Worm (Caenorhabditis elegans) whole organism, L4 larva: Measurements from ENCODE around the gene tbc-17.
A peak's percentile ranks its signal among the peaks of the same experiment; 100 is the strongest.

ENCODE experiments used
- F10B5.3 ChIP-seq: sonication (generic microtip); optimal IDR thresholded peaks from 2 replicates; lab custom pipeline; 2016; ENCODE audit warnings: mild to moderate bottlenecking, missing genetic modification characterization, missing compliant biosample characterization
- F26F4.8 ChIP-seq: fragments of 200-800 bp; sonication (Bioruptor generic); conservative IDR thresholded peaks from 2 replicates; pipeline ENCODE4 v1.3.6; 2022; ENCODE audit warnings: missing genetic modification characterization, missing compliant biosample characterization
- F44E2.7 ChIP-seq: fragments of 200-800 bp; sonication (Bioruptor generic); IDR thresholded peaks from 2 replicates; pipeline ENCODE4 v2.1.2; 2022; ENCODE audit warnings: missing genetic modification characterization, missing compliant biosample characterization
- F49E8.2 ChIP-seq: sonication (generic microtip); optimal IDR thresholded peaks from 2 replicates; lab custom pipeline; 2016; ENCODE audit warnings: missing compliant biosample characterization, mild to moderate bottlenecking, missing genetic modification characterization, borderline replicate concordance
- R02D3.7 ChIP-seq: fragments of 150-350 bp; sonication (generic microtip); optimal IDR thresholded peaks from 3 replicates; lab custom pipeline; 2014; ENCODE audit warnings: missing biosample characterization, missing genetic modification characterization
- T20F7.1 ChIP-seq: fragments of 200-800 bp; sonication (Bioruptor generic); optimal IDR thresholded peaks from 2 replicates; lab custom pipeline; 2018; ENCODE audit warnings: mild to moderate bottlenecking, missing genetic modification characterization, missing compliant biosample characterization
- Y105C5A.15 ChIP-seq: fragments of 200-800 bp; sonication (Bioruptor generic); IDR thresholded peaks from 2 replicates; pipeline ENCODE4 v1.3.6; 2022; ENCODE audit warnings: missing genetic modification characterization, missing compliant biosample characterization
- ZK337.2 ChIP-seq: fragments of 200-800 bp; sonication (Bioruptor generic); IDR thresholded peaks from 2 replicates; pipeline ENCODE4 v1.3.6; 2022; ENCODE audit warnings: missing genetic modification reagents, missing genetic modification characterization, missing compliant biosample characterization
- ZK546.5 ChIP-seq, 2 experiments: sonication (generic microtip); optimal IDR thresholded peaks; 2 replicates each; lab custom pipeline; 2017; ENCODE audit warnings: missing biosample characterization in 2 of 2, missing genetic modification characterization in 2 of 2
- arid-1 ChIP-seq: fragments of 200-800 bp; sonication (Bioruptor generic); conservative IDR thresholded peaks from 2 replicates; pipeline ENCODE4 v1.3.6; 2022; ENCODE audit warnings: missing genetic modification reagents, missing genetic modification characterization, missing compliant biosample characterization
- ceh-62 ChIP-seq: sonication (generic microtip); optimal IDR thresholded peaks from 2 replicates; lab custom pipeline; 2017; ENCODE audit warnings: missing biosample characterization, missing genetic modification characterization
- daf-16 ChIP-seq, 3 experiments: sonication (generic microtip); optimal IDR thresholded peaks; 2 replicates each; lab custom pipeline; 2016 to 2017; ENCODE audit warnings: missing genetic modification characterization in 3 of 3, missing genetic modification reagents in 3 of 3, mild to moderate bottlenecking in 2 of 3, missing compliant biosample characterization in 2 of 3, missing biosample characterization in 1 of 3, moderate library complexity in 1 of 3
- duxl-1 ChIP-seq: sonication (generic microtip); optimal IDR thresholded peaks from 2 replicates; lab custom pipeline; 2016; ENCODE audit warnings: mild to moderate bottlenecking, missing genetic modification characterization, moderate library complexity, missing compliant biosample characterization; ENCODE audit not compliant: poor library complexity
- egl-43 ChIP-seq: fragments of 200-800 bp; sonication (Bioruptor generic); IDR thresholded peaks from 2 replicates; pipeline ENCODE4 v1.3.6; 2022; ENCODE audit warnings: missing genetic modification reagents, missing genetic modification characterization, missing compliant biosample characterization
- gei-8 ChIP-seq: fragments of 200-800 bp; sonication (Bioruptor generic); optimal IDR thresholded peaks from 2 replicates; lab custom pipeline; 2018; ENCODE audit warnings: mild to moderate bottlenecking, missing genetic modification characterization, missing compliant biosample characterization
- hif-1 ChIP-seq, 2 experiments: sonication (generic microtip); optimal IDR thresholded peaks; 2 replicates each; lab custom pipeline; 2016 to 2017; ENCODE audit warnings: missing compliant biosample characterization in 2 of 2, missing genetic modification characterization in 2 of 2, missing genetic modification reagents in 2 of 2, missing genotype in 2 of 2, mild to moderate bottlenecking in 1 of 2
- hlh-30 ChIP-seq: sonication (generic microtip); optimal IDR thresholded peaks from 2 replicates; lab custom pipeline; 2017; ENCODE audit warnings: antibody characterized with exemption, mild to moderate bottlenecking, missing genetic modification characterization, missing compliant biosample characterization; ENCODE audit not compliant: insufficient read depth
- lin-13 ChIP-seq: fragments of 150-350 bp; optimal IDR thresholded peaks from 2 replicates; lab custom pipeline; 2014; ENCODE audit warnings: missing biosample characterization, missing genetic modification reagents, missing genetic modification characterization
- lin-38 ChIP-seq: fragments of 200-800 bp; sonication (Bioruptor generic); IDR thresholded peaks from 2 replicates; pipeline ENCODE4 v1.3.6; 2022; ENCODE audit warnings: missing genetic modification reagents, missing genetic modification characterization, missing compliant biosample characterization
- madf-5 ChIP-seq, 2 experiments: fragments of 200-800 bp; sonication (Bioruptor generic); IDR thresholded peaks; 2 replicates each; pipeline ENCODE4 v1.3.6; 2022; ENCODE audit warnings: missing compliant biosample characterization in 2 of 2, missing genetic modification characterization in 2 of 2
- mxl-3 ChIP-seq: fragments of 200-800 bp; sonication (Bioruptor generic); optimal IDR thresholded peaks from 2 replicates; lab custom pipeline; 2018; ENCODE audit warnings: mild to moderate bottlenecking, missing genetic modification characterization, missing compliant biosample characterization
- nhr-10 ChIP-seq: fragments of 150-350 bp; optimal IDR thresholded peaks from 2 replicates; lab custom pipeline; 2014; ENCODE audit warnings: missing biosample characterization, missing genetic modification characterization
- nhr-111 ChIP-seq: fragments of 200-800 bp; sonication (Bioruptor generic); optimal IDR thresholded peaks from 2 replicates; lab custom pipeline; 2018; ENCODE audit warnings: mild to moderate bottlenecking, missing genetic modification characterization, missing compliant biosample characterization
- nhr-28 ChIP-seq: fragments of 150-350 bp; optimal IDR thresholded peaks from 2 replicates; lab custom pipeline; 2014; ENCODE audit warnings: missing biosample characterization, missing genetic modification characterization
- nhr-41 ChIP-seq: fragments of 200-800 bp; sonication (Bioruptor generic); IDR thresholded peaks from 2 replicates; pipeline ENCODE4 v1.3.6; 2022; ENCODE audit warnings: missing genetic modification reagents, missing genetic modification characterization, missing compliant biosample characterization
- nhr-42 ChIP-seq: fragments of 200-800 bp; sonication (Bioruptor generic); IDR thresholded peaks from 2 replicates; pipeline ENCODE4 v1.3.6; 2022; ENCODE audit warnings: missing genetic modification characterization, missing compliant biosample characterization
- nhr-6 ChIP-seq: fragments of 150-350 bp; optimal IDR thresholded peaks from 2 replicates; lab custom pipeline; 2014; ENCODE audit warnings: missing biosample characterization, missing genetic modification characterization
- nhr-76 ChIP-seq: fragments of 150-350 bp; optimal IDR thresholded peaks from 2 replicates; lab custom pipeline; 2014; ENCODE audit warnings: missing biosample characterization, missing genetic modification characterization
- nhr-77 ChIP-seq: fragments of 150-350 bp; optimal IDR thresholded peaks from 2 replicates; lab custom pipeline; 2014; ENCODE audit warnings: missing biosample characterization, missing genetic modification characterization
- pha-4 ChIP-seq, 2 experiments: fragments of 150-350 bp in 1 of 2; fragments of 200-800 bp in 1 of 2; sonication (Bioruptor generic) in 1 of 2; IDR thresholded peaks in 1 of 2; optimal IDR thresholded peaks in 1 of 2; 2 replicates each; pipeline versions ENCODE4 v1.3.6 to Lab custom; 2014 to 2022; ENCODE audit warnings: missing genetic modification characterization in 2 of 2, missing genetic modification reagents in 2 of 2, missing biosample characterization in 1 of 2, missing compliant biosample characterization in 1 of 2
- php-3 ChIP-seq: fragments of 200-800 bp; sonication (Bioruptor generic); IDR thresholded peaks from 2 replicates; pipeline ENCODE4 v1.3.6; 2022; ENCODE audit warnings: missing genetic modification reagents, missing genetic modification characterization, missing compliant biosample characterization
- saeg-2 ChIP-seq: fragments of 200-800 bp; sonication (Bioruptor generic); IDR thresholded peaks from 2 replicates; pipeline ENCODE4 v1.3.6; 2022; ENCODE audit warnings: missing genetic modification reagents, missing genetic modification characterization, missing compliant biosample characterization
- set-16 ChIP-seq: fragments of 200-800 bp; sonication (Bioruptor generic); IDR thresholded peaks from 2 replicates; pipeline ENCODE4 v1.3.6; 2022; ENCODE audit warnings: missing genetic modification reagents, missing genetic modification characterization, missing compliant biosample characterization
- snpc-1.2 ChIP-seq: fragments of 200-800 bp; sonication (Bioruptor generic); IDR thresholded peaks from 2 replicates; pipeline ENCODE4 v1.3.6; 2022; ENCODE audit warnings: missing genetic modification reagents, missing genetic modification characterization, missing compliant biosample characterization
- snpc-4 ChIP-seq: fragments of 150-350 bp; optimal IDR thresholded peaks from 2 replicates; lab custom pipeline; 2014; ENCODE audit warnings: missing biosample characterization, missing genetic modification characterization
- spr-1 ChIP-seq: sonication (generic microtip); optimal IDR thresholded peaks from 2 replicates; lab custom pipeline; 2016; ENCODE audit warnings: mild to moderate bottlenecking, missing genetic modification characterization, missing compliant biosample characterization
- tag-97 ChIP-seq: fragments of 200-800 bp; sonication (Bioruptor generic); IDR thresholded peaks from 2 replicates; pipeline ENCODE4 v1.3.6; 2022; ENCODE audit warnings: missing genetic modification characterization, missing compliant biosample characterization
- tra-1 ChIP-seq: fragments of 200-800 bp; sonication (Bioruptor generic); IDR thresholded peaks from 2 replicates; pipeline ENCODE4 v1.3.6; 2022; ENCODE audit warnings: missing genetic modification reagents, missing genetic modification characterization, missing compliant biosample characterization
- unc-62 ChIP-seq, 3 experiments: fragments of 150-350 bp in 1 of 3; sonication (generic microtip); optimal IDR thresholded peaks in 2 of 3; peaks in 1 of 3; 1 replicate in 1 of 3; 2 replicates in 2 of 3; lab custom pipeline; 2014 to 2017; ENCODE audit warnings: missing biosample characterization in 3 of 3, missing genetic modification characterization in 3 of 3, missing genetic modification reagents in 3 of 3, missing genotype in 1 of 3
- zfp-2 ChIP-seq: sonication (generic microtip); optimal IDR thresholded peaks from 2 replicates; lab custom pipeline; 2016; ENCODE audit warnings: mild to moderate bottlenecking, missing genetic modification characterization, missing compliant biosample characterization
- zip-11 ChIP-seq: fragments of 200-800 bp; sonication (Bioruptor generic); IDR thresholded peaks from 2 replicates; pipeline ENCODE4 v1.3.6; 2022; ENCODE audit warnings: missing genetic modification characterization, missing compliant biosample characterization
- ztf-11 ChIP-seq: fragments of 150-350 bp; optimal IDR thresholded peaks from 2 replicates; lab custom pipeline; 2014; ENCODE audit warnings: missing biosample characterization, missing genetic modification characterization
- ztf-7 ChIP-seq: fragments of 150-350 bp; optimal IDR thresholded peaks from 2 replicates; lab custom pipeline; 2014; ENCODE audit warnings: missing biosample characterization, missing genetic modification characterization

Gene tbc-17

DNA sequence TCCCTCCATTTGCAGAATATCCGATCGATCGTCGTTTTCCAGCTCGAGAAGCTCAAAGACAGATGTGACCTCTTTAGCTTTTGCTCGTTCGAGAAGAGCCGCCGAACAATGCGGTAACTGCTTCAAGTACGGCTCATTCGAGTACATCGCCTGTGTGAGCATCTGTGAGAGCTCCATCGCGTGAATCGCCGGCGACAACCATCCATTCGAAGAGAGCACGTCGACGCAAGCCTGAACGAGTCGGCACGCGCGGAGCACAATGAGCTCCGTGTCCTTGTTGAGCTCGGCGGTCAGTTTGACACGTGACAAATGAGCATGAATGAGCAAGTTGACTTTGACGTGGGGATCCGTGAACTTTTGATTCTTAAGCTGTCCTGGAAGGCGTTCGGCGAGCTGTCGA is 33.7 kb downstream of the tbc-17 start:
- TF ChIP-seq unc-62 (GFP tag; optimal IDR thresholded peaks at IDR 0.05 in 1 of 2; lab: Kevin White, UChicago) (peak in 1 of 2 experiments; percentile 72), unc-62 (tag; optimal IDR thresholded peaks at IDR 0.05; lab: Kevin White, UChicago) (no peak), F10B5.3 (tag; lab: Kevin White, UChicago) (no peak), set-16 (peak; percentile 65)

DNA sequence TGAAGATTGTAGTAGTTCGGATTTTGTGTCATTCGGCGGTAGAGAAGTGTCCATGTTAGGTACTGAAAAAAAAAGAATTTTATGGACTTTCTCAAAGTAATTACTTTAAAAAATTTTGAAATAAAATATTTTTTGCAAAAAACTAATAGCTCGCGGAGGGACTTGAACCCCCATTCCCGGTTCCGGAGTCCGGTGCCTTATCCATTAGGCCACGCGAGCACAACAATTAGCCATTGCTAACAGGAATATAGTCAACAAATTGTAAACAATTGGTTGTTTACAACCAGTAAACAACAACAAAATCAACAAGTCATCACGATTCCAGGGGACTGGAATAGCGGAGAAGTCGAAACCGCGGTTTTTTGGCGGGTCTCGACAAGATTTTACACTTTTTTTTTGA is 34.4 kb downstream of the tbc-17 start:
- TF ChIP-seq nhr-28 (no peak), F44E2.7 (no peak), lin-38 (GFP tag; lab: Robert Waterston, UW) (0 out of 2 replicates have a peak, but pooled peaks have one; percentile 10)

- TF ChIP-seq F44E2.7 (0 out of 2 replicates have a peak, but pooled peaks have one; percentile 55), nhr-6 (tag; lab: Kevin White, UChicago) (no peak), ZK546.5 (tag; optimal IDR thresholded peaks at IDR 0.05; lab: Kevin White, UChicago) (no peak), saeg-2 (no peak), daf-16 (GFP tag; optimal IDR thresholded peaks at IDR 0.05; lab: Kevin White, UChicago) (no peak), daf-16 (tag; optimal IDR thresholded peaks at IDR 0.05; lab: Kevin White, UChicago) (no peak), duxl-1 (no peak), set-16 (peak; percentile 67), nhr-77 (no peak), snpc-1.2 (GFP tag; lab: Robert Waterston, UW) (no peak), snpc-4 (no peak), F26F4.8 (GFP tag; lab: Robert Waterston, UW) (no peak), egl-43 (GFP tag; lab: Robert Waterston, UW) (0 out of 2 replicates have a peak, but pooled peaks have one; percentile 40), tag-97 (GFP tag; lab: Robert Waterston, UW) (no peak)
These were observed 35.7 kb downstream of the tbc-17 start for ce11 chrII:12729952-12730351.

DNA sequence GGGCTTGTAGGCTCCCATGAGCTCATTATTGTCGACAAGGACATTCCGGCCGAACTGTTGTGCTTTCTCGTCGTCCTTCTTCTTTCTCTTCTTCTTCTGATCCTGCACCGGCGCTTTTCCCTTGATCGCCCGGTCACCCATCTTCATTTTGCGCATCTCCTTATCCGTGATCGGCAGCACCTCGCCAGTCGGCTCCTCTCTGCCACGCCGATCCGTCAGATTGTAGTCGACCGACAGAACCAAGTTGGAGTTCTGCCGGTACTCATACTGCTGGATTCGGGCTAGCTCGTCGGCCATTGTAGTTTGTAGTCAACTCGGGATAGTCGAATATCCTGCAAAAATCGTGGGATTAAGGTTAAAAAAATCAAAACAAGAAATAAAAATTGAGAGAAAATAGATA is 42.4 kb downstream of the tbc-17 start, which contains the start of gene snrp-200:
Gene snrp-200, minus strand, starts transcription at position 332 of the 400 bp plus-strand sequence.
- TF ChIP-seq ztf-7 (tag; lab: Kevin White, UChicago): no peak
- TF ChIP-seq F44E2.7: 0 out of 2 replicates have a peak, but pooled peaks have one; percentile 3
- peak; percentile 42 for TF ChIP-seq pha-4 (GFP tag; IDR thresholded peaks at IDR 0.05; lab: Robert Waterston, UW)
- TF ChIP-seq pha-4 (tag; optimal IDR thresholded peaks at IDR 0.05; lab: Kevin White, UChicago): no peak
- no peak for TF ChIP-seq F49E8.2 (tag; lab: Kevin White, UChicago)
- TF ChIP-seq nhr-42: no peak
- TF ChIP-seq nhr-6 (tag; lab: Kevin White, UChicago): no peak
- no peak for TF ChIP-seq zip-11 (GFP tag; lab: Robert Waterston, UW)
- TF ChIP-seq spr-1 (tag; lab: Kevin White, UChicago): no peak
- TF ChIP-seq ZK337.2: no peak
- TF ChIP-seq ceh-62 (tag; lab: Kevin White, UChicago): no peak
- TF ChIP-seq php-3: 0 out of 2 replicates have a peak, but pooled peaks have one; percentile 38
- TF ChIP-seq snpc-4: no peak
- peak; percentile 63 for TF ChIP-seq lin-38 (GFP tag; lab: Robert Waterston, UW)
- TF ChIP-seq nhr-41 (GFP tag; lab: Robert Waterston, UW): no peak
- TF ChIP-seq egl-43 (GFP tag; lab: Robert Waterston, UW): no peak
- TF ChIP-seq mxl-3: no peak
- no peak for TF ChIP-seq T20F7.1 (GFP tag; lab: Kevin White, UChicago)
- TF ChIP-seq saeg-2: no peak
- no peak for TF ChIP-seq nhr-10 (tag; lab: Kevin White, UChicago)
- 0 out of 2 replicates have a peak, but pooled peaks have one; percentile 48 for TF ChIP-seq Y105C5A.15 (GFP tag; lab: Robert Waterston, UW)
- TF ChIP-seq ztf-11 (tag; lab: Kevin White, UChicago): no peak
- TF ChIP-seq R02D3.7 (tag; lab: Kevin White, UChicago): no peak
- no peak for TF ChIP-seq F26F4.8 (GFP tag; lab: Robert Waterston, UW)
- no peak for TF ChIP-seq nhr-76 (tag; lab: Kevin White, UChicago)
- no peak for TF ChIP-seq zfp-2 (tag; lab: Kevin White, UChicago)
- TF ChIP-seq tra-1 (GFP tag; lab: Robert Waterston, UW): no peak
- TF ChIP-seq nhr-111 (GFP tag; lab: Kevin White, UChicago): no peak
- peak; percentile 1 for TF ChIP-seq gei-8
- TF ChIP-seq duxl-1: no peak
- 0 out of 4 replicates have a peak, but pooled peaks of 1 of the 2 experiments have one; percentile 14 for TF ChIP-seq madf-5 (GFP tag; IDR thresholded peaks at IDR 0.05; lab: Robert Waterston, UW)
- TF ChIP-seq arid-1 (GFP tag; lab: Robert Waterston, UW): peak; percentile 59; the same call in 1 of the 2 replicates
- TF ChIP-seq hif-1 (tag; optimal IDR thresholded peaks at IDR 0.05; lab: Kevin White, UChicago): no peak
- no peak for TF ChIP-seq lin-13 (GFP tag; lab: Kevin White, UChicago)
- no peak for TF ChIP-seq hlh-30 (tag; lab: Kevin White, UChicago)
